Worm (Caenorhabditis elegans) whole organism, L1 larva: ENCODE results near the gene sre-4.
A peak's percentile ranks its signal among the peaks of the same experiment; 100 is the strongest.

ENCODE experiments used
- Y116A8C.19 ChIP-seq: sonication (generic microtip); optimal IDR thresholded peaks from 2 replicates; lab custom pipeline; 2016; ENCODE audit warnings: missing compliant biosample characterization, missing genetic modification characterization, borderline replicate concordance
- alr-1 ChIP-seq: fragments of 200-800 bp; sonication (Bioruptor generic); optimal IDR thresholded peaks from 2 replicates; lab custom pipeline; 2018; ENCODE audit warnings: borderline replicate concordance, mild to moderate bottlenecking, missing genetic modification characterization, missing compliant biosample characterization
- ceh-63 ChIP-seq: fragments of 200-800 bp; sonication (Bioruptor generic); optimal IDR thresholded peaks from 2 replicates; lab custom pipeline; 2018; ENCODE audit warnings: mild to moderate bottlenecking, missing genetic modification characterization, missing compliant biosample characterization
- ceh-88 ChIP-seq: fragments of 200-800 bp; sonication (Bioruptor generic); IDR thresholded peaks from 2 replicates; pipeline ENCODE4 v1.3.6; 2022; ENCODE audit warnings: missing genetic modification characterization, missing compliant biosample characterization
- ces-1 ChIP-seq: fragments of 150-350 bp; optimal IDR thresholded peaks from 2 replicates; lab custom pipeline; 2014; ENCODE audit warnings: missing biosample characterization, missing genetic modification reagents, missing genetic modification characterization
- dpl-1 ChIP-seq, 3 experiments: fragments of 150-350 bp in 2 of 3; sonication (generic microtip) in 1 of 3; optimal IDR thresholded peaks; 2 replicates each; lab custom pipeline; 2014 to 2017; ENCODE audit warnings: missing biosample characterization in 3 of 3, missing genetic modification characterization in 3 of 3, missing genetic modification reagents in 3 of 3
- dsc-1 ChIP-seq: sonication (generic microtip); optimal IDR thresholded peaks from 2 replicates; lab custom pipeline; 2016; ENCODE audit warnings: mild to moderate bottlenecking, missing genetic modification characterization, missing compliant biosample characterization
- efl-1 ChIP-seq, 4 experiments: fragments of 150-350 bp; optimal IDR thresholded peaks in 3 of 4; peaks in 1 of 4; 1 replicate in 1 of 4; 2 replicates in 3 of 4; lab custom pipeline; 2014; ENCODE audit warnings: missing biosample characterization in 2 of 4, missing genetic modification characterization in 2 of 4, missing genetic modification reagents in 2 of 4
- efl-3 ChIP-seq: fragments of 200-800 bp; sonication (Bioruptor generic); optimal IDR thresholded peaks from 2 replicates; lab custom pipeline; 2018; ENCODE audit warnings: mild to moderate bottlenecking, missing genetic modification characterization, missing compliant biosample characterization
- egl-13 ChIP-seq: sonication (generic microtip); optimal IDR thresholded peaks from 2 replicates; lab custom pipeline; 2016; ENCODE audit warnings: missing genotype, missing genetic modification reagents, missing genetic modification characterization, missing compliant biosample characterization
- ets-5 ChIP-seq: fragments of 200-800 bp; sonication (Bioruptor generic); IDR thresholded peaks from 2 replicates; pipeline ENCODE4 v1.3.6; 2022; ENCODE audit warnings: missing genetic modification characterization, missing compliant biosample characterization
- fkh-4 ChIP-seq: sonication (generic microtip); optimal IDR thresholded peaks from 2 replicates; lab custom pipeline; 2016; ENCODE audit warnings: missing compliant biosample characterization, missing genetic modification characterization, borderline replicate concordance
- fos-1 ChIP-seq: fragments of 150-350 bp; optimal IDR thresholded peaks from 2 replicates; lab custom pipeline; 2014; ENCODE audit warnings: missing biosample characterization, missing genetic modification characterization
- hlh-4 ChIP-seq: sonication (generic microtip); optimal IDR thresholded peaks from 2 replicates; lab custom pipeline; 2016; ENCODE audit warnings: mild to moderate bottlenecking, missing genetic modification characterization, missing compliant biosample characterization
- hpl-2 ChIP-seq: fragments of 150-350 bp; optimal IDR thresholded peaks from 2 replicates; lab custom pipeline; 2014; ENCODE audit warnings: missing biosample characterization, missing genetic modification reagents, missing genetic modification characterization
- isw-1 ChIP-seq: fragments of 200-800 bp; sonication (Bioruptor generic); IDR thresholded peaks from 2 replicates; pipeline ENCODE4 v1.3.6; 2022; ENCODE audit warnings: missing genetic modification characterization, missing compliant biosample characterization
- lin-13 ChIP-seq: fragments of 150-350 bp; optimal IDR thresholded peaks from 2 replicates; lab custom pipeline; 2014; ENCODE audit warnings: missing biosample characterization, missing genetic modification reagents, missing genetic modification characterization
- lin-14 ChIP-seq: fragments of 200-800 bp; sonication (Bioruptor generic); optimal IDR thresholded peaks from 2 replicates; lab custom pipeline; 2018; ENCODE audit warnings: mild to moderate bottlenecking, missing genetic modification characterization, moderate library complexity, missing compliant biosample characterization
- lin-35 ChIP-seq, 2 experiments: fragments of 150-350 bp; optimal IDR thresholded peaks; 2 replicates each; lab custom pipeline; 2014; ENCODE audit warnings: missing biosample characterization in 2 of 2, missing genetic modification characterization in 2 of 2, missing genetic modification reagents in 2 of 2
- lsy-2 ChIP-seq, 2 experiments: fragments of 150-350 bp; optimal IDR thresholded peaks; 2 replicates each; lab custom pipeline; 2014; ENCODE audit warnings: missing biosample characterization in 2 of 2, missing genetic modification characterization in 2 of 2
- mab-9 ChIP-seq: fragments of 200-800 bp; sonication (Bioruptor generic); IDR thresholded peaks from 2 replicates; pipeline ENCODE4 v1.3.6; 2022; ENCODE audit warnings: missing genetic modification reagents, missing genetic modification characterization, missing compliant biosample characterization
- mef-2 ChIP-seq: fragments of 150-350 bp; optimal IDR thresholded peaks from 2 replicates; lab custom pipeline; 2014; ENCODE audit warnings: missing biosample characterization, missing genetic modification characterization
- mep-1 ChIP-seq: fragments of 150-350 bp; optimal IDR thresholded peaks from 2 replicates; lab custom pipeline; 2014; ENCODE audit warnings: missing biosample characterization, missing genetic modification characterization
- nhr-11 ChIP-seq: fragments of 150-350 bp; optimal IDR thresholded peaks from 2 replicates; lab custom pipeline; 2014; ENCODE audit warnings: missing biosample characterization, missing genetic modification characterization
- nhr-12 ChIP-seq: sonication (generic microtip); optimal IDR thresholded peaks from 2 replicates; lab custom pipeline; 2017; ENCODE audit warnings: missing biosample characterization, missing genetic modification characterization
- nhr-19 ChIP-seq: fragments of 200-800 bp; sonication (Bioruptor generic); conservative IDR thresholded peaks from 2 replicates; pipeline ENCODE4 v1.3.6; 2022; ENCODE audit warnings: missing genetic modification characterization, missing compliant biosample characterization
- nhr-71 ChIP-seq: sonication (generic microtip); optimal IDR thresholded peaks from 2 replicates; lab custom pipeline; 2016; ENCODE audit warnings: mild to moderate bottlenecking, missing genetic modification characterization, moderate library complexity, missing compliant biosample characterization
- nhr-77 ChIP-seq: fragments of 150-350 bp; optimal IDR thresholded peaks from 2 replicates; lab custom pipeline; 2014; ENCODE audit warnings: missing biosample characterization, missing genetic modification characterization
- pag-3 ChIP-seq: sonication (generic microtip); optimal IDR thresholded peaks from 2 replicates; lab custom pipeline; 2017; ENCODE audit warnings: missing genetic modification characterization, mild to moderate bottlenecking, missing compliant biosample characterization, antibody characterized with exemption, borderline replicate concordance; ENCODE audit not compliant: insufficient read depth
- pax-3 ChIP-seq: fragments of 200-800 bp; sonication (Bioruptor generic); optimal IDR thresholded peaks from 2 replicates; lab custom pipeline; 2018; ENCODE audit warnings: mild to moderate bottlenecking, missing genetic modification characterization, moderate library complexity, missing compliant biosample characterization
- pqm-1 ChIP-seq: sonication (generic microtip); optimal IDR thresholded peaks from 3 replicates; lab custom pipeline; 2017; ENCODE audit warnings: missing biosample characterization, missing genetic modification characterization
- rnt-1 ChIP-seq: sonication (generic microtip); optimal IDR thresholded peaks from 2 replicates; lab custom pipeline; 2016; ENCODE audit warnings: mild to moderate bottlenecking, missing genetic modification characterization, moderate library complexity, missing compliant biosample characterization
- sox-4 ChIP-seq: sonication (generic microtip); optimal IDR thresholded peaks from 2 replicates; lab custom pipeline; 2016; ENCODE audit warnings: missing genetic modification characterization, missing compliant biosample characterization
- sptf-1 ChIP-seq: fragments of 150-350 bp; optimal IDR thresholded peaks from 2 replicates; lab custom pipeline; 2014; ENCODE audit warnings: missing biosample characterization, missing genetic modification characterization
- unc-130 ChIP-seq: fragments of 150-350 bp; optimal IDR thresholded peaks from 2 replicates; lab custom pipeline; 2017; ENCODE audit warnings: missing biosample characterization, missing genetic modification characterization, inconsistent platforms
- unc-30 ChIP-seq: sonication (generic microtip); optimal IDR thresholded peaks from 2 replicates; lab custom pipeline; 2017; ENCODE audit warnings: missing biosample characterization, missing genetic modification characterization
- unc-86 ChIP-seq: sonication (generic microtip); optimal IDR thresholded peaks from 2 replicates; lab custom pipeline; 2016; ENCODE audit warnings: missing genetic modification characterization, missing compliant biosample characterization
- unc-98 ChIP-seq: fragments of 200-800 bp; sonication (Bioruptor generic); IDR thresholded peaks from 2 replicates; pipeline ENCODE4 v1.3.6; 2022; ENCODE audit warnings: missing genetic modification characterization, missing compliant biosample characterization
- vab-15 ChIP-seq: sonication (generic microtip); optimal IDR thresholded peaks from 2 replicates; lab custom pipeline; 2017; ENCODE audit warnings: missing genotype, mild to moderate bottlenecking, missing genetic modification characterization, missing compliant biosample characterization
- ztf-11 ChIP-seq, 2 experiments: sonication (generic microtip); optimal IDR thresholded peaks; 2 replicates each; lab custom pipeline; 2016 to 2017; ENCODE audit warnings: missing genetic modification characterization in 2 of 2, missing biosample characterization in 1 of 2, missing compliant biosample characterization in 1 of 2
- ztf-4 ChIP-seq: fragments of 150-350 bp; optimal IDR thresholded peaks from 2 replicates; lab custom pipeline; 2014; ENCODE audit warnings: missing biosample characterization, missing genetic modification characterization

The sre-4 gene

ce11 chrIV:9735750-9736149, 48.8 kb downstream of the sre-4 start (continued):
- TF ChIP-seq Y116A8C.19 (tag; lab: Kevin White, UChicago) (no peak), ceh-88 (no peak), dpl-1 (GFP tag; optimal IDR thresholded peaks at IDR 0.05; lab: Kevin White, UChicago) (no peak), hlh-4 (no peak), nhr-12 (no peak), unc-98 (GFP tag; lab: Robert Waterston, UW) (no peak), hpl-2 (GFP tag; lab: Kevin White, UChicago) (no peak), fkh-4 (tag; lab: Kevin White, UChicago) (no peak), vab-15 (no peak), ceh-63 (GFP tag; lab: Kevin White, UChicago) (no peak), alr-1 (no peak), egl-13 (no peak), efl-1 (optimal IDR thresholded peaks at IDR 0.05; lab: Kevin White, UChicago) (no peak), efl-1 (GFP tag; optimal IDR thresholded peaks at IDR 0.05 in 1 of 2; lab: Kevin White, UChicago) (no peak), ztf-4 (tag; lab: Kevin White, UChicago) (no peak), lin-13 (GFP tag; lab: Kevin White, UChicago) (no peak), nhr-11 (tag; lab: Kevin White, UChicago) (no peak), lin-35 (GFP tag; optimal IDR thresholded peaks at IDR 0.05; lab: Kevin White, UChicago) (peak in 1 of 2 experiments; percentile 39), ces-1 (GFP tag; lab: Kevin White, UChicago) (no peak), isw-1 (GFP tag; lab: Robert Waterston, UW) (no peak), nhr-77 (tag; lab: Kevin White, UChicago) (no peak), unc-130 (tag; lab: Kevin White, UChicago) (no peak), sptf-1 (tag; lab: Kevin White, UChicago) (no peak), mef-2 (no peak), pag-3 (tag; lab: Kevin White, UChicago) (no peak), unc-30 (tag; lab: Kevin White, UChicago) (no peak), lin-14 (peak; percentile 66), ets-5 (GFP tag; lab: Robert Waterston, UW) (no peak), ztf-11 (tag; optimal IDR thresholded peaks at IDR 0.05; lab: Kevin White, UChicago) (no peak), efl-3 (GFP tag; lab: Kevin White, UChicago) (no peak)

DNA sequence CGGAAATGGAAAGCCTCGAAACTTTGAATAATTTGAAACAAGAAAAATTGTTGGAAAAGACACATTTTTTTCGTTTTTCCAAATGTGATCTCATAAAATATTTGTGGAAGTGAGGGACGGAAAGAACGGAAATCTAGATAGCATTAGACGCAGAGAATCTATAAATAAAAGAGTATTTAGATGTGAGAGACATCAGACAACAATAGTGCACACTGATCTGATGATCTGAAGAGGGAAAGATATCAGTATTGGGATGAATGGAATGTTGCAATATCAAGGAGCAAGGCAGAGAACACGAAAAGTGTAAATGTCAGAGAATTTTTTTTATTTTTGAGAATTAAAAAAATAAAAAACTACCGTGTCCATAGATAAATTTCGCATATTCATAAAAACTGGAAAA, 49.7 kb downstream of the sre-4 start:
- TF ChIP-seq lsy-2 (tag; optimal IDR thresholded peaks at IDR 0.05; lab: Kevin White, UChicago) (peak in 1 of 2 experiments; percentile 14), dpl-1 (GFP tag; optimal IDR thresholded peaks at IDR 0.05; lab: Kevin White, UChicago) (no peak), nhr-71 (peak; percentile 1), rnt-1 (tag; lab: Kevin White, UChicago) (peak; percentile 10), mep-1 (tag; lab: Kevin White, UChicago) (peak; percentile 1), dsc-1 (no peak), efl-1 (optimal IDR thresholded peaks at IDR 0.05; lab: Kevin White, UChicago) (peak in 1 of 2 experiments; percentile 17), efl-1 (GFP tag; optimal IDR thresholded peaks at IDR 0.05 in 1 of 2; lab: Kevin White, UChicago) (no peak), lin-14 (peak; percentile 50)

DNA sequence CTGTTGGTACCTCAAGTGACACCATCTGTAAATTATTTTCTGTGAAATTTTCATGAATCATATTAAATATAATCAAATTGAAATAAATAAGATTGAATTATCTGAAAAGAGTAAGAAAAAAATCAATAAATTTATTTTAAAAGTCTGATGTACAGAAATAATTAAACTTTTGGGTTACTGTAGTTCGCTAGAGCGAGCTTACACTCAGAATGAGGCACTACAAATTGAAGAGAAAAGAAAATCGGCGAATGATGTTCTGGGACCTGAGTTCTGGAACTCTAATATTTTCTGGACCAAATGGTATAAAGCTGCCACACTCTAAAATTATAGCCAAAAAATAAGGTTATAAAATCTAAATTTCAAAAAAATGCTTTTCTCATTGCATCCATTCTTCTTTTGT, 50.7 kb downstream of the sre-4 start:
- no peak for TF ChIP-seq pqm-1 (tag; lab: Kevin White, UChicago)
- no peak for TF ChIP-seq sox-4 (tag; lab: Kevin White, UChicago)
- no peak for TF ChIP-seq alr-1
- no peak for TF ChIP-seq lin-35 (GFP tag; optimal IDR thresholded peaks at IDR 0.05; lab: Kevin White, UChicago)
- no peak for TF ChIP-seq pax-3 (tag; lab: Kevin White, UChicago)
- no peak for TF ChIP-seq fos-1 (tag; lab: Kevin White, UChicago)
- no peak for TF ChIP-seq nhr-19 (GFP tag; lab: Robert Waterston, UW)
- TF ChIP-seq mab-9 (GFP tag; lab: Robert Waterston, UW): no peak
- TF ChIP-seq ces-1 (GFP tag; lab: Kevin White, UChicago): no peak
- TF ChIP-seq unc-86 (tag; lab: Kevin White, UChicago): no peak
